Fruit fly (Drosophila melanogaster) whole organism, embryonic: ENCODE measurements around the gene Eo.
A peak's percentile ranks its signal among the peaks of the same experiment; 100 is the strongest.

Experiments
- B-H2 ChIP-seq: fragments of 200-800 bp; sonication (Bioruptor generic); optimal IDR thresholded peaks from 2 replicates; lab custom pipeline; 2018; ENCODE audit warnings: missing biosample characterization, mild to moderate bottlenecking, missing genetic modification characterization
- CG1024 ChIP-seq: fragments of 200-800 bp; sonication (Bioruptor generic); IDR thresholded peaks from 2 replicates; pipeline ENCODE4 v1.3.6; 2022; ENCODE audit warnings: missing biosample characterization, missing genetic modification characterization
- CG10565 ChIP-seq: fragments of 200-800 bp; sonication (Bioruptor generic); optimal IDR thresholded peaks from 3 replicates; lab custom pipeline; 2016; ENCODE audit warnings: missing biosample characterization, mild to moderate bottlenecking, missing genetic modification characterization
- CG10654 ChIP-seq: fragments of 200-800 bp; sonication (Bioruptor generic); optimal IDR thresholded peaks from 2 replicates; lab custom pipeline; 2016; ENCODE audit warnings: missing biosample characterization, missing genetic modification characterization
- CG11085 ChIP-seq: fragments of 200-800 bp; sonication (Bioruptor generic); IDR thresholded peaks from 2 replicates; pipeline ENCODE4 v1.3.6; 2022; ENCODE audit warnings: missing biosample characterization, missing genetic modification characterization
- CG11398 ChIP-seq: fragments of 200-800 bp; sonication (Bioruptor generic); optimal IDR thresholded peaks from 2 replicates; lab custom pipeline; 2016; ENCODE audit warnings: missing biosample characterization, missing genetic modification characterization
- CG11695 ChIP-seq: fragments of 200-800 bp; sonication (Bioruptor generic); IDR thresholded peaks from 3 replicates; pipeline ENCODE4 v1.3.6; 2022; ENCODE audit warnings: missing biosample characterization, missing genetic modification characterization
- CG12942 ChIP-seq: fragments of 200-800 bp; sonication (Bioruptor generic); optimal IDR thresholded peaks from 3 replicates; lab custom pipeline; 2016; ENCODE audit warnings: missing biosample characterization, missing genetic modification characterization
- CG14710 ChIP-seq: fragments of 200-800 bp; sonication (Bioruptor generic); optimal IDR thresholded peaks from 3 replicates; lab custom pipeline; 2019; ENCODE audit warnings: missing biosample characterization, mild to moderate bottlenecking, missing genetic modification characterization, moderate library complexity
- CG1647 ChIP-seq: fragments of 200-800 bp; sonication (Bioruptor generic); optimal IDR thresholded peaks from 3 replicates; lab custom pipeline; 2016; ENCODE audit warnings: missing biosample characterization, missing genetic modification characterization
- CG16779 ChIP-seq: fragments of 200-800 bp; sonication (Bioruptor generic); IDR thresholded peaks from 2 replicates; pipeline ENCODE4 v1.3.6; 2022; ENCODE audit warnings: missing biosample characterization, missing genetic modification characterization
- CG18764 ChIP-seq: fragments of 200-800 bp; sonication (Bioruptor generic); optimal IDR thresholded peaks from 3 replicates; lab custom pipeline; 2016; ENCODE audit warnings: missing biosample characterization, missing genetic modification characterization
- CG2202 ChIP-seq: fragments of 200-800 bp; sonication (Bioruptor generic); optimal IDR thresholded peaks from 2 replicates; lab custom pipeline; 2018; ENCODE audit warnings: missing biosample characterization, mild to moderate bottlenecking, missing genetic modification characterization
- CG2889 ChIP-seq: fragments of 200-800 bp; sonication (Bioruptor generic); IDR thresholded peaks from 3 replicates; pipeline ENCODE4 v1.3.6; 2022; ENCODE audit warnings: missing biosample characterization, missing genetic modification characterization
- CG31388 ChIP-seq: fragments of 200-800 bp; sonication (Bioruptor generic); optimal IDR thresholded peaks from 2 replicates; lab custom pipeline; 2016; ENCODE audit warnings: missing biosample characterization, missing genetic modification characterization
- CG31441 ChIP-seq: fragments of 200-800 bp; sonication (Bioruptor generic); IDR thresholded peaks from 2 replicates; pipeline ENCODE4 v1.3.6; 2022; ENCODE audit warnings: missing biosample characterization, missing genetic modification characterization
- CG6254 ChIP-seq: fragments of 200-800 bp; sonication (Bioruptor generic); optimal IDR thresholded peaks from 3 replicates; lab custom pipeline; 2017; ENCODE audit warnings: mild to moderate bottlenecking, missing biosample characterization, missing genetic modification reagents, missing genetic modification characterization
- CG7357 ChIP-seq: fragments of 200-800 bp; sonication (Bioruptor generic); IDR thresholded peaks from 3 replicates; pipeline ENCODE4 v1.3.6; 2022; ENCODE audit warnings: missing biosample characterization, missing genetic modification characterization
- CG8944 ChIP-seq: fragments of 200-800 bp; sonication (Bioruptor generic); optimal IDR thresholded peaks from 3 replicates; lab custom pipeline; 2016; ENCODE audit warnings: missing biosample characterization, missing genetic modification characterization
- Elba2 ChIP-seq: fragments of 200-800 bp; sonication (Bioruptor generic); optimal IDR thresholded peaks from 3 replicates; lab custom pipeline; 2016; ENCODE audit warnings: missing biosample characterization, missing genetic modification characterization
- Ets65A ChIP-seq: fragments of 200-800 bp; sonication (Bioruptor generic); peaks from one replicate; lab custom pipeline; 2016; ENCODE audit warnings: missing biosample characterization, missing genetic modification characterization
- H2.0 ChIP-seq: fragments of 200-800 bp; sonication (Bioruptor generic); IDR thresholded peaks from 2 replicates; pipeline ENCODE4 v1.3.6; 2022; ENCODE audit warnings: missing biosample characterization, missing genetic modification characterization
- HLHmδ ChIP-seq: fragments of 200-800 bp; sonication (Bioruptor generic); optimal IDR thresholded peaks from 2 replicates; lab custom pipeline; 2018; ENCODE audit warnings: missing biosample characterization, mild to moderate bottlenecking, missing genetic modification characterization, moderate library complexity
- Hey ChIP-seq: fragments of 200-800 bp; sonication (Bioruptor generic); optimal IDR thresholded peaks from 3 replicates; lab custom pipeline; 2018; ENCODE audit warnings: missing biosample characterization, mild to moderate bottlenecking, missing genetic modification characterization
- Lim3 ChIP-seq: fragments of 200-800 bp; sonication (Bioruptor generic); IDR thresholded peaks from 2 replicates; pipeline ENCODE4 v1.3.6; 2022; ENCODE audit warnings: missing biosample characterization, missing genetic modification characterization
- Lpt ChIP-seq: fragments of >200 bp; optimal IDR thresholded peaks from 2 replicates; lab custom pipeline; 2018; ENCODE audit warnings: missing biosample characterization, missing genetic modification characterization
- MBD-R2 ChIP-seq: fragments of 200-800 bp; sonication (Bioruptor generic); IDR thresholded peaks from 2 replicates; pipeline ENCODE4 v1.3.6; 2022; ENCODE audit warnings: missing biosample characterization, missing genetic modification characterization
- MESR4 ChIP-seq: fragments of 200-800 bp; sonication (Bioruptor generic); optimal IDR thresholded peaks from 2 replicates; lab custom pipeline; 2018; ENCODE audit warnings: missing biosample characterization, mild to moderate bottlenecking, missing genetic modification characterization, moderate library complexity
- Nf-YC ChIP-seq: fragments of 200-800 bp; optimal IDR thresholded peaks from 3 replicates; lab custom pipeline; 2019; ENCODE audit warnings: missing biosample characterization, mild to moderate bottlenecking, missing genetic modification characterization, moderate library complexity
- Xbp1 ChIP-seq: fragments of 200-800 bp; sonication (Bioruptor generic); optimal IDR thresholded peaks from 3 replicates; lab custom pipeline; 2016; ENCODE audit warnings: missing biosample characterization, mild to moderate bottlenecking, missing genetic modification characterization
- al ChIP-seq: fragments of 200-800 bp; sonication (Bioruptor generic); IDR thresholded peaks from 2 replicates; pipeline ENCODE4 v1.3.6; 2022; ENCODE audit warnings: missing biosample characterization, missing genetic modification characterization
- br ChIP-seq: fragments of >200 bp; optimal IDR thresholded peaks from 2 replicates; lab custom pipeline; 2017
- bsh ChIP-seq, 2 experiments: fragments of 200-800 bp; sonication (Bioruptor generic); optimal IDR thresholded peaks; 2 replicates each; lab custom pipeline; 2017 to 2018; ENCODE audit warnings: mild to moderate bottlenecking in 2 of 2, missing biosample characterization in 2 of 2, missing genetic modification characterization in 2 of 2, moderate library complexity in 1 of 2
- cas ChIP-seq: fragments of 200-800 bp; sonication (Bioruptor generic); IDR thresholded peaks from 2 replicates; pipeline ENCODE4 v1.3.6; 2022; ENCODE audit warnings: missing biosample characterization, missing genetic modification characterization
- caup ChIP-seq: fragments of 200-800 bp; sonication (Bioruptor generic); optimal IDR thresholded peaks from 3 replicates; lab custom pipeline; 2017; ENCODE audit warnings: missing biosample characterization, mild to moderate bottlenecking, missing genetic modification characterization, moderate library complexity; ENCODE audit not compliant: severe bottlenecking
- crc ChIP-seq: fragments of 200-800 bp; sonication (Bioruptor generic); optimal IDR thresholded peaks from 2 replicates; lab custom pipeline; 2016; ENCODE audit warnings: missing biosample characterization, missing genetic modification characterization
- cwo ChIP-seq: fragments of 200-800 bp; sonication (Bioruptor generic); optimal IDR thresholded peaks from 3 replicates; lab custom pipeline; 2017; ENCODE audit warnings: missing biosample characterization, missing genetic modification characterization, mild to moderate bottlenecking, moderate library complexity, missing genetic modification reagents
- en ChIP-seq: fragments of 200-800 bp; sonication (Bioruptor generic); optimal IDR thresholded peaks from 2 replicates; lab custom pipeline; 2016; ENCODE audit warnings: missing biosample characterization, missing genetic modification characterization
- fd3F ChIP-seq: fragments of 200-800 bp; sonication (Bioruptor generic); optimal IDR thresholded peaks from 2 replicates; lab custom pipeline; 2018; ENCODE audit warnings: missing biosample characterization, mild to moderate bottlenecking, missing genetic modification characterization, moderate library complexity
- fd96Cb ChIP-seq: fragments of 200-800 bp; sonication (Bioruptor generic); optimal IDR thresholded peaks from 2 replicates; lab custom pipeline; 2018; ENCODE audit warnings: missing biosample characterization, mild to moderate bottlenecking, missing genetic modification characterization, moderate library complexity
- gcm ChIP-seq: fragments of 200-800 bp; sonication (Bioruptor generic); optimal IDR thresholded peaks from 2 replicates; lab custom pipeline; 2019; ENCODE audit warnings: missing biosample characterization, mild to moderate bottlenecking, missing genetic modification characterization, moderate library complexity
- hth ChIP-seq: fragments of >200 bp; optimal IDR thresholded peaks from 2 replicates; lab custom pipeline; 2017; ENCODE audit warnings: inconsistent platforms
- lov ChIP-seq, 2 experiments: fragments of 200-800 bp in 1 of 2; fragments of >200 bp in 1 of 2; sonication (Bioruptor generic) in 1 of 2; IDR thresholded peaks in 1 of 2; optimal IDR thresholded peaks in 1 of 2; 2 replicates in 1 of 2; 3 replicates in 1 of 2; pipeline versions ENCODE4 v1.3.6 to Lab custom; 2017 to 2022; ENCODE audit warnings: missing biosample characterization in 1 of 2, missing genetic modification characterization in 1 of 2
- nerfin-2 ChIP-seq: fragments of 200-800 bp; sonication (Bioruptor generic); IDR thresholded peaks from 2 replicates; pipeline ENCODE4 v1.3.6; 2022; ENCODE audit warnings: missing biosample characterization, missing genetic modification characterization; ENCODE audit not compliant: partially characterized antibody
- rib ChIP-seq: fragments of 200-800 bp; sonication (Bioruptor generic); IDR thresholded peaks from 2 replicates; pipeline ENCODE4 v1.3.6; 2022; ENCODE audit warnings: missing biosample characterization, missing genetic modification characterization
- sd ChIP-seq: fragments of 200-800 bp; sonication (Bioruptor generic); optimal IDR thresholded peaks from 3 replicates; lab custom pipeline; 2018; ENCODE audit warnings: missing biosample characterization, mild to moderate bottlenecking, missing genetic modification characterization, moderate library complexity
- sqz ChIP-seq: fragments of 200-800 bp; sonication (Bioruptor generic); optimal IDR thresholded peaks from 3 replicates; lab custom pipeline; 2018; ENCODE audit warnings: missing biosample characterization, mild to moderate bottlenecking, missing genetic modification characterization
- tin ChIP-seq: fragments of 200-800 bp; sonication (Bioruptor generic); optimal IDR thresholded peaks from 3 replicates; lab custom pipeline; 2016; ENCODE audit warnings: missing biosample characterization, missing genetic modification characterization
- vfl ChIP-seq: fragments of 200-800 bp; sonication (Bioruptor generic); optimal IDR thresholded peaks from 2 replicates; lab custom pipeline; 2016; ENCODE audit warnings: missing biosample characterization, missing genetic modification characterization
- wor ChIP-seq: fragments of 200-800 bp; sonication (Bioruptor generic); IDR thresholded peaks from 2 replicates; pipeline ENCODE4 v1.3.6; 2022; ENCODE audit warnings: missing biosample characterization, missing genetic modification characterization
- zfh2 ChIP-seq: fragments of 200-800 bp; sonication (Bioruptor generic); optimal IDR thresholded peaks from 2 replicates; lab custom pipeline; 2016; ENCODE audit warnings: missing biosample characterization, missing genetic modification characterization

Eo gene

DNA sequence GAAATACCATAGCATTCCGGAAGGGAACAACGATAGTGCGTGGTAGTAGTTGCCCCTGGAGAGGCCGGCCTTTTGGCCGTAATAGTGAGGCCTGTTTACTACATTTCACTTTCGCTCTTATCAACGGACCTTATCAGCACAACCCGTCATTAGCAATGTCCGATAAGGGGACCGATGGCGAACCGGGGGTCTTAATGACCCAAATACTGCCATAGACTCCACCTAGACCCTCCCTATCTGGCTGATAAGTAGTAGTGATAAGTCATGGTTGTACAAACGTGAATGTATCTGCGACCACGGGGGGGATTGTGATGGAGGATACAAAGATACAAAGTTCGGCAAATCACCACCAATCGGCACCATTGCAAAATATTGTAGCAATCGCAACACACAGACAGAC lies 30.6 kb upstream of the Eo start (continued):
- peak; percentile 64 for TF ChIP-seq Hey (tag; lab: Kevin White, UChicago)
- TF ChIP-seq CG18764 = no peak
- no peak for TF ChIP-seq CG31388 (GFP tag; lab: Kevin White, UChicago)
- TF ChIP-seq CG6254 = no peak
- TF ChIP-seq B-H2 = peak; percentile 3
- no peak for TF ChIP-seq CG14710 (tag; lab: Kevin White, UChicago)

DNA sequence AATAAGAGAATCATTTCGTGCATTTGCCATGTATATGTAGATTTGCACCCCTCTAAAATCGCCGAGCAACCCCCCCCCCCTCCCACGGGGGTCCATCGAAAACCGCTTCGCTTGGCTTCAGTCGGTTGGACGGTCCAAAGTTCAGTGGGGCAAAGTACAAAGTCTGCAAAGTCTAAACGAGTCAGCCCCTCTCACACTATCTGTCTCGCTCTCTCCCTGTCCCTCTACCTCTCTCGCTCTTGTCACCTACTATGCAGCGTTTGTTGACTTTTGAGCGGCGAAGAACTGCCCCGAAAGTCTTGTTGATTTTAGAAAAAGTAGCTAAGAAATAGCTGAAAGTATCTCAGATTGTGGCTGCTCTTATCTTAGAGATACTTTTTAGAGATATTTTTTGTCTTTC lies 28.8 kb upstream of the Eo start:
- TF ChIP-seq en = no peak
- no peak for TF ChIP-seq tin (GFP tag; lab: Kevin White, UChicago)
- TF ChIP-seq MESR4 (GFP tag; lab: Kevin White, UChicago) = no peak
- no peak for TF ChIP-seq CG11398 (GFP tag; lab: Kevin White, UChicago)
- peak; percentile 50 for TF ChIP-seq Nf-YC (tag; lab: Kevin White, UChicago)
- TF ChIP-seq Ets65A (GFP tag; lab: Kevin White, UChicago) = no peak
- no peak for TF ChIP-seq CG16779 (GFP tag; lab: Robert Waterston, UW)
- no peak for TF ChIP-seq Lpt
- peak; percentile 5 for TF ChIP-seq sd (tag; lab: Kevin White, UChicago)
- no peak for TF ChIP-seq CG10565 (GFP tag; lab: Kevin White, UChicago)
- TF ChIP-seq cas (GFP tag; lab: Robert Waterston, UW) = no peak
- TF ChIP-seq Xbp1 (GFP tag; lab: Kevin White, UChicago) = no peak
- peak; percentile 11; the same call in 1 of the 2 replicates for TF ChIP-seq MBD-R2 (GFP tag; lab: Robert Waterston, UW)
- peak; percentile 31 for TF ChIP-seq cwo (GFP tag; lab: Kevin White, UChicago)
- TF ChIP-seq vfl (GFP tag; lab: Kevin White, UChicago) = no peak
- no peak for TF ChIP-seq CG12942 (GFP tag; lab: Kevin White, UChicago)
- no peak for TF ChIP-seq zfh2
- TF ChIP-seq H2.0 (GFP tag; lab: Robert Waterston, UW) = 0 out of 2 replicates have a peak, but pooled peaks have one; percentile 7
- 0 out of 2 replicates have a peak, but pooled peaks have one; percentile 19 for TF ChIP-seq CG31441
- peak; percentile 58 for TF ChIP-seq caup (GFP tag; lab: Kevin White, UChicago)
- TF ChIP-seq HLHmδ (GFP tag; lab: Kevin White, UChicago) = peak; percentile 69
- peak; percentile 63 for TF ChIP-seq sqz (GFP tag; lab: Kevin White, UChicago)
- TF ChIP-seq CG2889 (GFP tag; lab: Robert Waterston, UW) = no peak
- peak; percentile 13 for TF ChIP-seq CG2202
- no peak for TF ChIP-seq fd96Cb (tag; lab: Kevin White, UChicago)
- TF ChIP-seq CG7357 = no peak
- peak; percentile 35; the same call in 1 of the 3 replicates for TF ChIP-seq CG11695 (GFP tag; lab: Robert Waterston, UW)
- TF ChIP-seq rib (GFP tag; lab: Robert Waterston, UW) = peak; percentile 47; the same call in 1 of the 2 replicates
- TF ChIP-seq wor (GFP tag; lab: Robert Waterston, UW) = no peak
- peak; percentile 35 for TF ChIP-seq gcm (GFP tag; lab: Kevin White, UChicago)
- no peak for TF ChIP-seq al (GFP tag; lab: Robert Waterston, UW)
- TF ChIP-seq fd3F (GFP tag; lab: Kevin White, UChicago) = no peak
- TF ChIP-seq lov (optimal IDR thresholded peaks at IDR 0.05; lab: Kevin White, UChicago) = no peak
- TF ChIP-seq lov (GFP tag; IDR thresholded peaks at IDR 0.05; lab: Robert Waterston, UW) = peak; percentile 67; the same call in 1 of the 3 replicates
- no peak for TF ChIP-seq CG11085 (GFP tag; lab: Robert Waterston, UW)
- TF ChIP-seq CG1647 (GFP tag; lab: Kevin White, UChicago) = no peak
- no peak for TF ChIP-seq CG10654
- TF ChIP-seq CG1024 = peak; percentile 10; the same call in 1 of the 2 replicates
- no peak for TF ChIP-seq crc (GFP tag; lab: Kevin White, UChicago)
- no peak for TF ChIP-seq Lim3 (GFP tag; lab: Robert Waterston, UW)
- no peak for TF ChIP-seq nerfin-2 (GFP tag; lab: Robert Waterston, UW)
- TF ChIP-seq hth (lab: Kevin White, UChicago) = no peak
- TF ChIP-seq bsh (GFP tag; optimal IDR thresholded peaks at IDR 0.05; lab: Kevin White, UChicago) = peak in 1 of 2 experiments; percentile 98
- TF ChIP-seq Elba2 (GFP tag; lab: Kevin White, UChicago) = no peak
- TF ChIP-seq CG8944 (GFP tag; lab: Kevin White, UChicago) = no peak
- TF ChIP-seq br = no peak
